Fruit fly (Drosophila melanogaster) whole organism, embryonic: ENCODE measurements around the gene CG7974.
A peak's percentile ranks its signal among the peaks of the same experiment; 100 is the strongest.

Experiments used
- Atf6 ChIP-seq: fragments of 200-800 bp; sonication (Bioruptor generic); IDR thresholded peaks from 2 replicates; pipeline ENCODE4 v1.3.6; 2022; ENCODE audit warnings: missing biosample characterization, missing genetic modification characterization
- CG10543 ChIP-seq: fragments of 200-800 bp; sonication (Bioruptor generic); optimal IDR thresholded peaks from 3 replicates; lab custom pipeline; 2017; ENCODE audit warnings: missing biosample characterization, mild to moderate bottlenecking, missing genetic modification characterization, moderate library complexity
- CG15073 ChIP-seq: fragments of 200-800 bp; sonication (Bioruptor generic); optimal IDR thresholded peaks from 2 replicates; lab custom pipeline; 2016; ENCODE audit warnings: missing biosample characterization, missing genetic modification characterization
- CG16779 ChIP-seq: fragments of 200-800 bp; sonication (Bioruptor generic); IDR thresholded peaks from 2 replicates; pipeline ENCODE4 v1.3.6; 2022; ENCODE audit warnings: missing biosample characterization, missing genetic modification characterization
- CG16813 ChIP-seq: fragments of 200-800 bp; sonication (Bioruptor generic); IDR thresholded peaks from 3 replicates; pipeline ENCODE4 v1.3.6; 2022; ENCODE audit warnings: missing biosample characterization, missing genetic modification characterization; ENCODE audit not compliant: partially characterized antibody
- CG1792 ChIP-seq: fragments of 200-800 bp; sonication (Bioruptor generic); optimal IDR thresholded peaks from 2 replicates; lab custom pipeline; 2016; ENCODE audit warnings: missing biosample characterization, missing genetic modification characterization
- CG1832 ChIP-seq: fragments of 200-800 bp; sonication (Bioruptor generic); optimal IDR thresholded peaks from 2 replicates; lab custom pipeline; 2017; ENCODE audit warnings: missing biosample characterization, mild to moderate bottlenecking, missing genetic modification characterization, inconsistent platforms
- CG2120 ChIP-seq: fragments of 200-800 bp; sonication (Bioruptor generic); optimal IDR thresholded peaks from 3 replicates; lab custom pipeline; 2016; ENCODE audit warnings: missing biosample characterization, missing genetic modification characterization
- CG2678 ChIP-seq: fragments of 200-800 bp; sonication (Bioruptor generic); optimal IDR thresholded peaks from 3 replicates; lab custom pipeline; 2019; ENCODE audit warnings: missing biosample characterization, mild to moderate bottlenecking, missing genetic modification characterization, moderate library complexity
- CG30403 ChIP-seq: fragments of 200-800 bp; sonication (Bioruptor generic); optimal IDR thresholded peaks from 3 replicates; lab custom pipeline; 2016; ENCODE audit warnings: missing biosample characterization, missing genetic modification characterization
- CG3163 ChIP-seq: fragments of 200-800 bp; sonication (Bioruptor generic); optimal IDR thresholded peaks from 3 replicates; lab custom pipeline; 2016; ENCODE audit warnings: missing biosample characterization, missing genetic modification characterization
- CG3726 ChIP-seq: fragments of 200-800 bp; sonication (Bioruptor generic); IDR thresholded peaks from 3 replicates; pipeline ENCODE4, ENCODE4 v1.3.6; 2022; ENCODE audit warnings: missing biosample characterization, missing genetic modification characterization
- CG3838 ChIP-seq: fragments of 200-800 bp; sonication (Bioruptor generic); optimal IDR thresholded peaks from 3 replicates; lab custom pipeline; 2016; ENCODE audit warnings: missing biosample characterization, missing genetic modification characterization
- CG4854 ChIP-seq: fragments of 200-800 bp; sonication (Bioruptor generic); optimal IDR thresholded peaks from 2 replicates; lab custom pipeline; 2016; ENCODE audit warnings: missing biosample characterization, missing genetic modification characterization, inconsistent platforms
- CG5953 ChIP-seq: fragments of 200-800 bp; sonication (Bioruptor generic); IDR thresholded peaks from 2 replicates; pipeline ENCODE4 v1.3.6; 2022; ENCODE audit warnings: missing biosample characterization, missing genetic modification characterization
- CG7556 ChIP-seq: fragments of 200-800 bp; sonication (Bioruptor generic); optimal IDR thresholded peaks from 2 replicates; lab custom pipeline; 2017; ENCODE audit warnings: missing biosample characterization, mild to moderate bottlenecking, missing genetic modification characterization
- CG7786 ChIP-seq: fragments of 200-800 bp; sonication (Bioruptor generic); optimal IDR thresholded peaks from 2 replicates; lab custom pipeline; 2016; ENCODE audit warnings: missing biosample characterization, missing genetic modification characterization
- CG9215 ChIP-seq: fragments of 200-800 bp; sonication (Bioruptor generic); IDR thresholded peaks from 2 replicates; pipeline ENCODE4 v1.3.6; 2022; ENCODE audit warnings: missing biosample characterization, missing genetic modification characterization
- CG9932 ChIP-seq: fragments of 200-800 bp; sonication (Bioruptor generic); IDR thresholded peaks from 2 replicates; pipeline ENCODE4 v1.3.6; 2022; ENCODE audit warnings: missing biosample characterization, missing genetic modification characterization
- Camta ChIP-seq: fragments of 200-800 bp; sonication (Bioruptor generic); optimal IDR thresholded peaks from 2 replicates; lab custom pipeline; 2016; ENCODE audit warnings: missing biosample characterization, missing genetic modification characterization
- Dip3 ChIP-seq: fragments of 200-800 bp; sonication (Bioruptor generic); optimal IDR thresholded peaks from 3 replicates; lab custom pipeline; 2016; ENCODE audit warnings: missing biosample characterization, missing genetic modification characterization
- Hr51 ChIP-seq, 2 experiments: fragments of 200-800 bp; sonication (Bioruptor generic); optimal IDR thresholded peaks; 2 replicates in 1 of 2; 3 replicates in 1 of 2; lab custom pipeline; 2016 to 2018; ENCODE audit warnings: missing biosample characterization in 2 of 2, missing genetic modification characterization in 2 of 2, mild to moderate bottlenecking in 1 of 2, moderate library complexity in 1 of 2
- MTF-1 ChIP-seq: fragments of 200-800 bp; sonication (Bioruptor generic); optimal IDR thresholded peaks from 2 replicates; lab custom pipeline; 2018; ENCODE audit warnings: missing biosample characterization, mild to moderate bottlenecking, missing genetic modification characterization, borderline replicate concordance
- Mrtf ChIP-seq: fragments of 200-800 bp; sonication (Bioruptor generic); IDR thresholded peaks from 3 replicates; pipeline ENCODE4 v1.3.6; 2022; ENCODE audit warnings: missing biosample characterization, missing genetic modification characterization
- Ptx1 ChIP-seq: fragments of 200-800 bp; sonication (Bioruptor generic); IDR thresholded peaks from 2 replicates; pipeline ENCODE4 v1.3.6; 2022; ENCODE audit warnings: missing biosample characterization, missing genetic modification characterization
- Side ChIP-seq: fragments of 200-800 bp; sonication (Bioruptor generic); optimal IDR thresholded peaks from 2 replicates; lab custom pipeline; 2016; ENCODE audit warnings: missing biosample characterization, missing genetic modification characterization
- Sox102F ChIP-seq: fragments of 200-800 bp; sonication (Bioruptor generic); optimal IDR thresholded peaks from 2 replicates; lab custom pipeline; 2018; ENCODE audit warnings: missing biosample characterization, mild to moderate bottlenecking, missing genetic modification characterization, moderate library complexity
- Trl ChIP-seq, 3 experiments: fragments of >200 bp in 2 of 3; fragments of 200-800 bp in 1 of 3; sonication (Bioruptor generic) in 1 of 3; optimal IDR thresholded peaks; 2 replicates in 1 of 3; 3 replicates in 2 of 3; lab custom pipeline; 2016 to 2017; ENCODE audit warnings: missing biosample characterization in 1 of 3, missing genetic modification characterization in 1 of 3
- cad ChIP-seq: fragments of >200 bp; optimal IDR thresholded peaks from 2 replicates; lab custom pipeline; 2017; ENCODE audit warnings: missing biosample characterization, missing genetic modification characterization
- caup ChIP-seq: fragments of 200-800 bp; sonication (Bioruptor generic); optimal IDR thresholded peaks from 3 replicates; lab custom pipeline; 2017; ENCODE audit warnings: missing biosample characterization, mild to moderate bottlenecking, missing genetic modification characterization, moderate library complexity; ENCODE audit not compliant: severe bottlenecking
- ci ChIP-seq: fragments of 200-800 bp; sonication (Bioruptor generic); IDR thresholded peaks from 3 replicates; pipeline ENCODE4 v1.3.6; 2022; ENCODE audit warnings: missing biosample characterization, missing genetic modification characterization
- cwo ChIP-seq: fragments of 200-800 bp; sonication (Bioruptor generic); optimal IDR thresholded peaks from 3 replicates; lab custom pipeline; 2017; ENCODE audit warnings: missing biosample characterization, missing genetic modification characterization, mild to moderate bottlenecking, moderate library complexity, missing genetic modification reagents
- dan ChIP-seq: fragments of 200-800 bp; sonication (Bioruptor generic); IDR thresholded peaks from 2 replicates; pipeline ENCODE4 v1.3.6; 2022; ENCODE audit warnings: missing biosample characterization, missing genetic modification characterization
- dimm ChIP-seq: fragments of 200-800 bp; sonication (Bioruptor generic); IDR thresholded peaks from 2 replicates; pipeline ENCODE4 v1.3.6; 2022; ENCODE audit warnings: missing biosample characterization, missing genetic modification characterization
- dpn ChIP-seq, 2 experiments: fragments of 200-800 bp; sonication (Bioruptor generic); optimal IDR thresholded peaks; 3 replicates each; lab custom pipeline; 2016; ENCODE audit warnings: missing biosample characterization in 2 of 2, missing genetic modification characterization in 2 of 2
- esg ChIP-seq: fragments of 200-800 bp; sonication (Bioruptor generic); conservative IDR thresholded peaks from 2 replicates; pipeline ENCODE4 v1.3.6; 2022; ENCODE audit warnings: missing biosample characterization, missing genetic modification characterization
- ewg ChIP-seq: fragments of 200-800 bp; sonication (Bioruptor generic); optimal IDR thresholded peaks from 3 replicates; lab custom pipeline; 2017; ENCODE audit warnings: mild to moderate bottlenecking, missing biosample characterization, missing genetic modification reagents, missing genetic modification characterization
- gfzf ChIP-seq: fragments of 200-800 bp; sonication (Bioruptor generic); optimal IDR thresholded peaks from 2 replicates; lab custom pipeline; 2016; ENCODE audit warnings: missing biosample characterization, mild to moderate bottlenecking, missing genetic modification characterization, moderate library complexity
- grau ChIP-seq: fragments of 200-800 bp; optimal IDR thresholded peaks from 3 replicates; lab custom pipeline; 2019; ENCODE audit warnings: missing biosample characterization, mild to moderate bottlenecking, missing genetic modification characterization, moderate library complexity
- hb ChIP-seq: fragments of 200-800 bp; sonication (Bioruptor generic); IDR thresholded peaks from 3 replicates; pipeline ENCODE4 v1.3.6; 2022; ENCODE audit warnings: missing biosample characterization, missing genetic modification characterization; ENCODE audit not compliant: partially characterized antibody
- inv ChIP-seq: fragments of 200-800 bp; sonication (Bioruptor generic); IDR thresholded peaks from 2 replicates; pipeline ENCODE4 v1.3.6; 2022; ENCODE audit warnings: missing biosample characterization, missing genetic modification characterization; ENCODE audit not compliant: partially characterized antibody
- p53 ChIP-seq: fragments of 200-800 bp; sonication (Bioruptor generic); optimal IDR thresholded peaks from 2 replicates; lab custom pipeline; 2016; ENCODE audit warnings: missing biosample characterization, missing genetic modification characterization
- pho ChIP-seq: fragments of 200-800 bp; sonication (Bioruptor generic); optimal IDR thresholded peaks from 2 replicates; lab custom pipeline; 2016; ENCODE audit warnings: missing biosample characterization, missing genetic modification characterization
- row ChIP-seq: fragments of 200-800 bp; sonication (Bioruptor generic); IDR thresholded peaks from 3 replicates; pipeline ENCODE4 v1.3.6; 2022; ENCODE audit warnings: missing biosample characterization, missing genetic modification characterization
- scrt ChIP-seq: fragments of 200-800 bp; sonication (Bioruptor generic); optimal IDR thresholded peaks from 2 replicates; lab custom pipeline; 2018; ENCODE audit warnings: missing biosample characterization, mild to moderate bottlenecking, missing genetic modification characterization, moderate library complexity
- seq ChIP-seq: fragments of 200-800 bp; sonication (Bioruptor generic); IDR thresholded peaks from 2 replicates; pipeline ENCODE4 v1.3.6; 2022; ENCODE audit warnings: missing biosample characterization, missing genetic modification characterization
- slbo ChIP-seq: fragments of 200-800 bp; sonication (Bioruptor generic); IDR thresholded peaks from 2 replicates; pipeline ENCODE4 v1.3.6; 2022; ENCODE audit warnings: missing biosample characterization, missing genetic modification characterization
- vvl ChIP-seq: fragments of 200-800 bp; sonication (Bioruptor generic); IDR thresholded peaks from 2 replicates; pipeline ENCODE4 v1.3.6; 2022; ENCODE audit warnings: missing biosample characterization, missing genetic modification characterization
- yki ChIP-seq: fragments of >200 bp; optimal IDR thresholded peaks from 3 replicates; lab custom pipeline; 2018
- z ChIP-seq: fragments of 200-800 bp; sonication (Bioruptor generic); IDR thresholded peaks from 3 replicates; pipeline ENCODE4 v1.3.6; 2022; ENCODE audit warnings: missing biosample characterization, missing genetic modification characterization

CG7974 gene

DNA sequence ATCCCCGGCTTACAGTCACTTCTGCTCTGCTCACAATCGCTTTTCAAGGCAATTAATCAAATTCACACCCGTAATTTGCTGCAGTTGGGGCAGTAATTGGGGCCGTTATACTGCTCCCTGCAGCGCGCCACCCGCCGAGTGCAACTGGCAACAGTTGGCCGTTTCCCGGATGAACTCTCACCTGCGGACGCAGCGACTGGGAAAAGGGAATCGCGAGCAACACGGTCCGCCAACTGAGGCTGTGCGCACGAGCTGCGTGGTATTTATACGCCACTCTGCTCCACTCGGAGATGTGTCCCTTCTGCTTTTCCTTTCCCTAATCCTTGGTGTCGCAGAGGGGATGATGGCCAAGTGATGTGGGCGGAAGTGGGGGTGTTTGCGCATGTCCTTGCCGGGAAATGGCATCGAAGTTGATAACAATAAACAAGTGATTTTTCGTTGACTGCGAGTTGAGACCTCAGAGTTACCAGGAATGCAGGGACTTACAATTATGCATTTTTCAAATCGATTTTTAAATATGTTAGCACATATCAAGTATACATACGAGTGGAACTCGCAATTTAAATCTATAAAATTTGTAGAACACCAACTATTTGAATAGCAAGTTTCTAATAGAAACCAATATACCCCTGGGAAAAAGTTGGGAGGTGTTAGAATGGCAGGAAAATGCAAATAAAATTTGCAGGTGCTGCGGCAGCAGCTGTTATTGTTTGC is 35.7 kb upstream of the CG7974 start, which contains the start of gene GC (continued):
- TF ChIP-seq CG30403 (GFP tag; lab: Kevin White, UChicago) (peak; percentile 15), Atf6 (GFP tag; lab: Robert Waterston, UW) (0 out of 2 replicates have a peak, but pooled peaks have one; percentile 35), Side (no peak), CG16779 (GFP tag; lab: Robert Waterston, UW) (peak; percentile 37; the same call in 1 of the 2 replicates), ewg (peak; percentile 89), CG15073 (no peak), Hr51 (GFP tag; optimal IDR thresholded peaks at IDR 0.05; lab: Kevin White, UChicago) (peak in 1 of 2 experiments; percentile 15), CG7556 (GFP tag; lab: Kevin White, UChicago) (peak; percentile 13), ci (GFP tag; lab: Robert Waterston, UW) (peak; percentile 39; the same call in 1 of the 3 replicates), vvl (GFP tag; lab: Robert Waterston, UW) (peak; percentile 46; the same call in 1 of the 2 replicates), pho (GFP tag; lab: Kevin White, UChicago) (peak; percentile 16), Ptx1 (GFP tag; lab: Robert Waterston, UW) (peak; percentile 42; the same call in 1 of the 2 replicates), dpn (GFP tag; optimal IDR thresholded peaks at IDR 0.05; lab: Kevin White, UChicago) (peak in 1 of 2 experiments; percentile 16), MTF-1 (GFP tag; lab: Kevin White, UChicago) (no peak), Mrtf (GFP tag; lab: Robert Waterston, UW) (0 out of 3 replicates have a peak, but pooled peaks have one; percentile 21), CG1792 (GFP tag; lab: Kevin White, UChicago) (no peak), CG9215 (no peak), Sox102F (GFP tag; lab: Kevin White, UChicago) (peak; percentile 26), CG5953 (0 out of 2 replicates have a peak, but pooled peaks have one; percentile 5), Camta (GFP tag; lab: Kevin White, UChicago) (no peak), scrt (GFP tag; lab: Kevin White, UChicago) (peak; percentile 97), row (GFP tag; lab: Robert Waterston, UW) (peak; percentile 75), CG7786 (GFP tag; lab: Kevin White, UChicago) (peak; percentile 16), CG2120 (peak; percentile 69), Dip3 (GFP tag; lab: Kevin White, UChicago) (peak; percentile 4), slbo (GFP tag; lab: Robert Waterston, UW) (peak; percentile 56), CG9932 (GFP tag; lab: Robert Waterston, UW) (peak; percentile 53), esg (GFP tag; lab: Robert Waterston, UW) (peak; percentile 32; the same call in 1 of the 2 replicates), CG10543 (GFP tag; lab: Kevin White, UChicago) (no peak), grau (tag; lab: Kevin White, UChicago) (peak; percentile 26), cad (no peak)
- TF ChIP-seq, all 482 proteins: peak for 50

DNA sequence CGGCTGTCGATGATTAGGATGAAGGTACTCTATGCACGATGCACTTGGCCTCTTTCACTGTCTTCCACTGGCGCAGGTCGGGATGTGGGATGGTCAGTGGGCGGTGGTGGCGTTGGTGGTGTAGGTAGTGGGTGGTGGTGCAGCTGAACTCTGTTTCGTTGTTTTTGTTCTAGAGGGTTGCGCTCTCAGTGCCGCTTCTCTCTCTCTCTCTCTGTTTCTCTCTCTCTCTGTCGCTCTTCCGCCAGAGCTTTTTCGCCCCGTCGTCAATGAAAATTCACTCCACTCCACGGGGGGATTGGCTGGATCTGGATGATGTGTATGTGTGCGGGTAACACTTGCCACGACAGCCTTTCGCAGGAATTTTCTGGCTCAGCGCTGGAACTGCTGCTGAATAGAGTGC is 28.1 kb upstream of the CG7974 start:
- TF ChIP-seq seq (GFP tag; lab: Robert Waterston, UW), result peak; percentile 37; the same call in 1 of the 2 replicates
- no peak for TF ChIP-seq CG4854 (GFP tag; lab: Kevin White, UChicago)
- TF ChIP-seq hb (GFP tag; lab: Robert Waterston, UW), result no peak
- 0 out of 3 replicates have a peak, but pooled peaks have one; percentile 22 for TF ChIP-seq z
- TF ChIP-seq Trl (optimal IDR thresholded peaks at IDR 0.05; lab: Kevin White, UChicago), result peak; percentile 55 to 76
- TF ChIP-seq Trl (GFP tag; optimal IDR thresholded peaks at IDR 0.05; lab: Kevin White, UChicago), result no peak
- TF ChIP-seq CG3163 (GFP tag; lab: Kevin White, UChicago), result no peak
- TF ChIP-seq caup (GFP tag; lab: Kevin White, UChicago), result no peak
- no peak for TF ChIP-seq cwo
- no peak for TF ChIP-seq yki (lab: Kevin White, UChicago)
- no peak for TF ChIP-seq gfzf
- TF ChIP-seq CG2678 (tag; lab: Kevin White, UChicago), result no peak
- no peak for TF ChIP-seq CG3838 (GFP tag; lab: Kevin White, UChicago)
- no peak for TF ChIP-seq p53
- no peak for TF ChIP-seq dan (GFP tag; lab: Robert Waterston, UW)
- peak; percentile 27 for TF ChIP-seq CG1832 (GFP tag; lab: Kevin White, UChicago)
- no peak for TF ChIP-seq inv (GFP tag; lab: Robert Waterston, UW)
- no peak for TF ChIP-seq CG16813 (GFP tag; lab: Robert Waterston, UW)
- no peak for TF ChIP-seq CG3726 (GFP tag; lab: Robert Waterston, UW)
- no peak for TF ChIP-seq dimm (GFP tag; lab: Robert Waterston, UW)
